Fruit fly (Drosophila melanogaster): ENCODE measurements around the gene CG46339.

CG46339 gene

DNA sequence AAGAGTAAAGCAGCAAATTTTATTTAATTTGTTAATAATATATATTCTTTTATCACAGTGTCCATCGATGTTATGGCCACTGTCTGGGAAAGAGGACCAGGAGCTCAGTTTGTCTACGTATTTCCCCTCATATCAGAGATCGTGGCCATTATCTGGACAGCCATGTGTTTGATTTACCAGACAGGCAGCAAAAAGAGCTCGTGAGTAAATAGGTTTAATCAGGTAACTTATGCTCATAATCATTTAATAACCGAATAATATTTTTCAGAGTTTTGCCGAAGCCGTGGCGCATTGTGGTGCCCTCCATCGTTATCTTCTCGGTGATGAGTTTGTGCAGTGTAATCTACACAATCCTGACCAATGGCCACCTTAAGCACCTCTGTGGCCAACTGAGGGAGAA, 68.9 kb downstream of the CG46339 start:
- TF ChIP-seq CG8478 (optimal IDR thresholded peaks at IDR 0.05) (no peak), CTCF (optimal IDR thresholded peaks at IDR 0.05) (no peak)

dm6 chr3R:26987455-26987854, 71.9 kb downstream of the CG46339 start:
- TF ChIP-seq CG8478 (optimal IDR thresholded peaks at IDR 0.05), result no peak
- TF ChIP-seq CTCF (optimal IDR thresholded peaks at IDR 0.05), result no peak

- no peak for TF ChIP-seq CG8478 (optimal IDR thresholded peaks at IDR 0.05)
- peak in 1 of 2 experiments; percentile 12 for TF ChIP-seq CTCF (optimal IDR thresholded peaks at IDR 0.05)
These were observed 72.9 kb downstream of the CG46339 start, which contains the start of gene CG31075 for dm6 chr3R:26988412-26988981. TSS of gene CG31075 (minus strand) at chr3R:26988517.

DNA sequence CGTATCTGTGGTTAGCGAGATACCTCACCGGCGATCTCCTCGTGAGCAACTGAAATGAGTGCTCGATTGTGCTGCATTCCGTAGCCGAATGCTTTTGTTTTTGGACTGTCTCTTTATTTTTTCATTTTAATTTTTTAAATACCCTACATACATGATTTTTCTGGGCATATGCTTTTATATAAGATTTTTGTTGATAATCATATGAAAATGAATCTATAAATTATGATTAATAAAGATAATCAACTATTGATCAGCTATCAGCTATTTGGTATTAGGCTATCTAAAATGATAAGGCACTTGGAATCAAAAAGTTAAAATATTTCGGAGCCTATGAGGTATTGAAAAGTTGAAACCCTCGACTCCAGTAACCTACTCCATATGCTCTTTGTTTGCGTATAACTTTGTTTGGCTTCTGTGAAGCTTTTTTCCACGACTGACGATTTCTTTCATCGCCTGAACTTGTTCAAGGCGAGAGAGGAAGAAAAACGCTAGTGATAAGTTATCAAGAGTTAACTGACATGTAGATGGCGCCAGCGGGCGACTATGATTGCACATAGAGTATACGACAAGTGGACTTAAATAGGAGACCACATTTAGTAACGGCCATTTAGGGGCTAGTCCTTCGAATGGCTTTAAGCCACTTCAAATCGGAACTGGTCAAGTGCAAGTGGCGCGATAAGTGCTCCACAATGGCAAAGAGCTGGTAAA, 74.4 kb downstream of the CG46339 start, which contains the start of gene CG31076:
TSS of gene CG31076 (minus strand) at position 51 of the 708 bp plus-strand sequence.
- TF ChIP-seq CTCF (optimal IDR thresholded peaks at IDR 0.05) (peak; percentile 78 to 81), CG8478 (optimal IDR thresholded peaks at IDR 0.05) (no peak)

DNA sequence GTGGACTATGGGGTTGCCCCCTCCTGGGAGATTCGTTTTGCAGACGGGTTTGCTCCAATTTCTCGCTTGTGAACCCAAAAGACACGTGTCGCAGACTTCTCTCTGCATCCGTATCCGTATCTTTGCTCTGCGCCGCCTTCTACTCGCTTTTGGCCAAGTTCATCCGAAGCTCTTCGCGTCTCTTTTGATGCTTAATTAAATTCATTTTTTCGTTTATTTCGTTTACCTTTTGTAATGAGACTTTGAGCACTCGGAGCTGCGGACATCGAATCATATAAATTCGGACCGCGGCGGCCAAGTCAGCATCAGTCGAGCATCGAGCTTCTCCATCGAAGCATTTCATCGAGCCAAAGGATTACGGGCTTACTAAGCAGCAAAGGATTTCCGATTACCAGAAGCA, 79.0 kb downstream of the CG46339 start, which contains the start of gene TwdlC:
TSS of gene TwdlC (plus strand) at position 301 of the 400 bp plus-strand sequence.
- TF ChIP-seq CG8478 (optimal IDR thresholded peaks at IDR 0.05) (no peak), CTCF (optimal IDR thresholded peaks at IDR 0.05) (no peak)
